Worm (Caenorhabditis elegans) whole organism, young adult: ENCODE measurements around the gene ZK1320.9.

Experiments
- B0035.1 ChIP-seq: sonication (generic microtip); optimal IDR thresholded peaks from 2 replicates; lab custom pipeline; 2016; ENCODE audit warnings: missing genetic modification characterization, mild to moderate bottlenecking, missing compliant biosample characterization, missing genotype, missing genetic modification reagents
- unc-62 ChIP-seq: fragments of 150-350 bp; optimal IDR thresholded peaks from 2 replicates; lab custom pipeline; 2014; ENCODE audit warnings: missing biosample characterization, missing genetic modification reagents, missing genetic modification characterization

DNA sequence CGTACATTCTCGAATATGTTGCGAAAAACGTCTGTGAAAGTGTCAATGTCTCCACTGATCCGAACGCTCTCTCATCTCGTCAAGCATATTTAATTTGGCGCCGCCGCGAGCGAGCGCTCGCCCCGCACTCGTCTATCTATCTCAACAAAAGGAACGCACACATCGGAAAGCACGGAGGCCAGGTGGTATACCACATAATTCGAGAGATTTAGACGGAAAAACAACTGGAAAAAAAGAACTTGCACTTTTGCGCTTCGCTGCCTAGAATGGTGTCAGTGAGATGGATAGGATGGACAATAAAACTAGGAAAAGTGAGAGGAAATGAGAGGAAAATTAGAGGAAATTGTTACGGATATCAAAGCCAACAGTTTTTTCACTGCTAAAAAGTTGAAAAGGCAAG, 42.7 kb upstream of the ZK1320.9 start:
- TF ChIP-seq B0035.1 (tag; lab: Kevin White, UChicago) (no peak), unc-62 (no peak)
